Worm (Caenorhabditis elegans) whole organism, late embryonic: ENCODE data around the gene ndab-1.

Source experiments
- ceh-2 ChIP-seq: sonication (generic microtip); optimal IDR thresholded peaks from 2 replicates; lab custom pipeline; 2016; ENCODE audit warnings: missing genotype, missing genetic modification characterization, missing compliant biosample characterization
- ceh-22 ChIP-seq: sonication (generic microtip); optimal IDR thresholded peaks from 2 replicates; lab custom pipeline; 2017; ENCODE audit warnings: missing biosample characterization, missing genetic modification characterization
- tbx-7 ChIP-seq: sonication (generic microtip); optimal IDR thresholded peaks from 2 replicates; lab custom pipeline; 2016; ENCODE audit warnings: missing genotype, missing genetic modification characterization, missing compliant biosample characterization

ce11 chrIII:11869231-11869912 is 46.1 kb downstream of the ndab-1 start, which contains the start of gene taf-12:
- no peak for TF ChIP-seq ceh-2 (tag; lab: Kevin White, UChicago)
- no peak for TF ChIP-seq tbx-7 (tag; lab: Kevin White, UChicago)
- TF ChIP-seq ceh-22: no peak
